Fruit fly (Drosophila melanogaster): ENCODE measurements around the gene CG12480.
A peak's percentile ranks its signal among the peaks of the same experiment; 100 is the strongest.

The CG12480 gene

dm6 chrX:14213509-14214154, 44.2 kb downstream of the CG12480 start (continued):
- TF ChIP-seq GATAe (GFP tag; conservative IDR thresholded peaks at IDR 0.05) = no peak
- TF ChIP-seq Rfx (GFP tag; IDR thresholded peaks at IDR 0.05) = peak; percentile 52
- no peak for TF ChIP-seq CG15479 (GFP tag; optimal IDR thresholded peaks at IDR 0.05)
- TF ChIP-seq ro (GFP tag; IDR thresholded peaks at IDR 0.05) = no peak
- TF ChIP-seq eve (GFP tag; optimal IDR thresholded peaks at IDR 0.05) = peak in 1 of 2 experiments; percentile 53
- no peak for TF ChIP-seq HmgD (GFP tag; optimal IDR thresholded peaks at IDR 0.05)
- TF ChIP-seq peb (GFP tag; IDR thresholded peaks at IDR 0.05) = 0 out of 2 replicates have a peak, but pooled peaks have one; percentile 15
- no peak for TF ChIP-seq Opbp (GFP tag; IDR thresholded peaks at IDR 0.05; ENCODE audit: partially characterized antibody)
- no peak for TF ChIP-seq CG31388 (GFP tag; optimal IDR thresholded peaks at IDR 0.05)
- peak; percentile 18 for TF ChIP-seq Hsf (GFP tag; optimal IDR thresholded peaks at IDR 0.05)
- no peak for TF ChIP-seq Fer3 (tag; optimal IDR thresholded peaks at IDR 0.05)
- TF ChIP-seq sr (GFP tag; IDR thresholded peaks at IDR 0.05) = no peak
- TF ChIP-seq Optix (GFP tag; IDR thresholded peaks at IDR 0.05) = peak; percentile 36; the same call in 1 of the 3 replicates
- peak; percentile 32 for TF ChIP-seq lilli (GFP tag; optimal IDR thresholded peaks at IDR 0.05)
- TF ChIP-seq mld (GFP tag; IDR thresholded peaks at IDR 0.05; ENCODE audit: partially characterized antibody) = no peak
- TF ChIP-seq Ssrp (tag; optimal IDR thresholded peaks at IDR 0.05) = peak; percentile 35
- TF ChIP-seq cato (GFP tag; optimal IDR thresholded peaks at IDR 0.05; ENCODE audit: borderline replicate concordance) = no peak
- peak; percentile 24 for TF ChIP-seq Dek (tag; optimal IDR thresholded peaks at IDR 0.05)
- no peak for TF ChIP-seq D (optimal IDR thresholded peaks at IDR 0.05)
- TF ChIP-seq D (GFP tag; optimal IDR thresholded peaks at IDR 0.05) = no peak
- TF ChIP-seq trem (tag; optimal IDR thresholded peaks at IDR 0.05) = no peak
- TF ChIP-seq CG4328 (GFP tag; optimal IDR thresholded peaks at IDR 0.05) = no peak
- no peak for TF ChIP-seq nerfin-2 (GFP tag; IDR thresholded peaks at IDR 0.05; ENCODE audit: partially characterized antibody)
- TF ChIP-seq CG9609 (GFP tag; optimal IDR thresholded peaks at IDR 0.05) = no peak
- TF ChIP-seq mirr (GFP tag; optimal IDR thresholded peaks at IDR 0.05) = peak; percentile 7
- no peak for TF ChIP-seq CG12155 (GFP tag; optimal IDR thresholded peaks at IDR 0.05)
- TF ChIP-seq CG17359 (tag; optimal IDR thresholded peaks at IDR 0.05) = peak; percentile 44
- TF ChIP-seq dysf (GFP tag; IDR thresholded peaks at IDR 0.05) = peak; percentile 51; the same call in 1 of the 3 replicates
- 0 out of 2 replicates have a peak, but pooled peaks have one; percentile 8 for TF ChIP-seq CG17328 (GFP tag; IDR thresholded peaks at IDR 0.05)
- TF ChIP-seq Hand (GFP tag; optimal IDR thresholded peaks at IDR 0.05) = no peak
- no peak for TF ChIP-seq Gsc (GFP tag; IDR thresholded peaks at IDR 0.05)
- TF ChIP-seq CG13123 (GFP tag; optimal IDR thresholded peaks at IDR 0.05) = no peak
- peak; percentile 12 for TF ChIP-seq lab (GFP tag; optimal IDR thresholded peaks at IDR 0.05)
- no peak for TF ChIP-seq eyg (GFP tag; optimal IDR thresholded peaks at IDR 0.05)
- TF ChIP-seq Nf-YC (tag; optimal IDR thresholded peaks at IDR 0.05) = peak; percentile 17
- no peak for TF ChIP-seq fru (optimal IDR thresholded peaks at IDR 0.05)
- TF ChIP-seq CG8765 (GFP tag; IDR thresholded peaks at IDR 0.05) = no peak
- no peak for TF ChIP-seq Oaz (GFP tag; IDR thresholded peaks at IDR 0.05)
- TF ChIP-seq slp2 (GFP tag; optimal IDR thresholded peaks at IDR 0.05) = peak; percentile 18
- TF ChIP-seq bowl (GFP tag; IDR thresholded peaks at IDR 0.05) = no peak
- TF ChIP-seq CG17568 (GFP tag; optimal IDR thresholded peaks at IDR 0.05) = peak; percentile 24
- no peak for TF ChIP-seq CG43689 (GFP tag; IDR thresholded peaks at IDR 0.05)
- TF ChIP-seq ara (GFP tag; IDR thresholded peaks at IDR 0.05) = no peak
- peak; percentile 56 for TF ChIP-seq CG2678 (tag; optimal IDR thresholded peaks at IDR 0.05)
- peak; percentile 46 for TF ChIP-seq CG18262 (tag; optimal IDR thresholded peaks at IDR 0.05)
- TF ChIP-seq CG17612 (GFP tag; IDR thresholded peaks at IDR 0.05) = no peak
- no peak for TF ChIP-seq sens-2 (GFP tag; IDR thresholded peaks at IDR 0.05)
- peak; percentile 35 for TF ChIP-seq CG9437 (GFP tag; optimal IDR thresholded peaks at IDR 0.05)
- TF ChIP-seq NFAT (GFP tag; IDR thresholded peaks at IDR 0.05) = no peak
- TF ChIP-seq E2f1 (GFP tag; IDR thresholded peaks at IDR 0.05) = peak; percentile 45; the same call in 1 of the 2 replicates
- TF ChIP-seq CG12071 (GFP tag; optimal IDR thresholded peaks at IDR 0.05) = peak; percentile 13
